Fruit fly (Drosophila melanogaster) whole organism: ENCODE results near the gene mthl9.

ENCODE experiments used
- Dll ChIP-seq: fragments of >200 bp; optimal IDR thresholded peaks from 2 replicates; lab custom pipeline; 2017
- EcR ChIP-seq, 2 experiments: fragments of >200 bp; optimal IDR thresholded peaks; 2 replicates each; lab custom pipeline; 2017; ENCODE audit warnings: missing biosample characterization in 2 of 2, missing genetic modification characterization in 2 of 2, missing genetic modification reagents in 2 of 2
- pan ChIP-seq: fragments of >200 bp; optimal IDR thresholded peaks from 2 replicates; lab custom pipeline; 2017
- psq ChIP-seq: fragments of >200 bp; optimal IDR thresholded peaks from 2 replicates; lab custom pipeline; 2017
- usp ChIP-seq: fragments of >200 bp; optimal IDR thresholded peaks from 2 replicates; lab custom pipeline; 2017; ENCODE audit warnings: missing biosample characterization, missing genetic modification characterization, mixed read lengths

dm6 chr3L:341052-341852 is 9.1 kb upstream of the mthl9 start:
- TF ChIP-seq EcR (GFP tag; optimal IDR thresholded peaks at IDR 0.05; lab: Kevin White, UChicago) (peak in 1 of 2 experiments; percentile 14), pan (lab: Kevin White, UChicago) (no peak), psq (lab: Kevin White, UChicago) (no peak), Dll (lab: Kevin White, UChicago) (no peak), usp (GFP tag; lab: Kevin White, UChicago) (no peak)
